Worm (Caenorhabditis elegans) whole organism, L4/young adult: ENCODE measurements around the gene cyn-10.

Experiments used
- W03F9.2 ChIP-seq: fragments of 150-350 bp; optimal IDR thresholded peaks from 2 replicates; lab custom pipeline; 2014; ENCODE audit warnings: missing biosample characterization, missing genetic modification characterization
- dao-5 ChIP-seq: sonication (generic microtip); optimal IDR thresholded peaks from 2 replicates; lab custom pipeline; 2016; ENCODE audit warnings: missing genotype, missing genetic modification characterization, moderate library complexity, missing compliant biosample characterization
- him-1 ChIP-seq: sonication (generic microtip); optimal IDR thresholded peaks from 2 replicates; lab custom pipeline; 2016; ENCODE audit warnings: missing genotype, missing genetic modification reagents, missing genetic modification characterization, missing compliant biosample characterization

ce11 chrII:6943299-6944051 lies 30.3 kb upstream of the cyn-10 start:
- peak; percentile 33 for TF ChIP-seq him-1 (tag; lab: Kevin White, UChicago)
- no peak for TF ChIP-seq W03F9.2 (tag; lab: Kevin White, UChicago)
- TF ChIP-seq dao-5 (tag; lab: Kevin White, UChicago): no peak
